Worm (Caenorhabditis elegans) whole organism, L3 larva: Measurements from ENCODE around the gene F10D2.8.

Experiments
- pqm-1 ChIP-seq: fragments of 150-350 bp; optimal IDR thresholded peaks from 2 replicates; lab custom pipeline; 2017; ENCODE audit warnings: missing biosample characterization, missing genetic modification characterization, inconsistent platforms
- unc-39 ChIP-seq: sonication (generic microtip); optimal IDR thresholded peaks from 4 replicates; lab custom pipeline; 2017; ENCODE audit warnings: missing biosample characterization, missing genetic modification characterization

DNA sequence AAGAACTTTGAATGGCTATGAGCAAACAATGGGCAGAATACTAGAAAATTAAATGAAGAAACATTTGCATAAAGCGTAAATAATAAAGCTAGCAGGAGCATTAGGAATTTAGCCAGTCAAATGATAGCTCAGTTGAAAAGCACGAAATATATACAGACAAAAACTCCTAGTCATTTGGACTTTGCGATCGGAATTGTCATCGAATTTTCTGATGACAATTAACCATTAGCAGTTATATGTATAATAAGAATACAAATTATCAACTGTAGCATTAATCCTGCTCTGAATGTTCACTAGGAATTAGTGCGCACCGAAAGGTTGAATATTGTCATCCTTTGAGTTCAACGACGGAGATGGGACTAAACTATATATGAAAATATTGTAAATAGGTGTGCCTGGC lies 3.1 kb downstream of the F10D2.8 start, which contains the start of gene ugt-38:
- TF ChIP-seq unc-39 (no peak), pqm-1 (no peak)
